Fruit fly (Drosophila melanogaster) whole organism, wandering third instar larva: ENCODE data around the gene CG13409.

Source experiments
- CG9705 ChIP-seq: fragments of 200-800 bp; sonication (Bioruptor generic); optimal IDR thresholded peaks from 2 replicates; lab custom pipeline; 2018; ENCODE audit warnings: missing biosample characterization, mild to moderate bottlenecking, missing genetic modification characterization
- CrebA ChIP-seq: fragments of 200-800 bp; sonication (Bioruptor generic); optimal IDR thresholded peaks from 2 replicates; lab custom pipeline; 2016; ENCODE audit warnings: missing biosample characterization, mild to moderate bottlenecking, missing genetic modification characterization, borderline replicate concordance
- Dfd ChIP-seq: fragments of >200 bp; optimal IDR thresholded peaks from 2 replicates; lab custom pipeline; 2017; ENCODE audit warnings: missing biosample characterization, missing genetic modification characterization
- Dif ChIP-seq: fragments of 200-275, 200-300 bp; sonication (Bioruptor generic); optimal IDR thresholded peaks from 2 replicates; lab custom pipeline; 2018; ENCODE audit warnings: missing biosample characterization, missing genetic modification characterization; ENCODE audit not compliant: partially characterized antibody
- GATAd ChIP-seq: sonication (Bioruptor generic); optimal IDR thresholded peaks from 2 replicates; lab custom pipeline; 2016; ENCODE audit warnings: missing biosample characterization, missing genetic modification characterization
- HLH106 ChIP-seq: fragments of 200-800 bp; optimal IDR thresholded peaks from 3 replicates; lab custom pipeline; 2019; ENCODE audit warnings: missing biosample characterization, mild to moderate bottlenecking, missing genetic modification characterization, moderate library complexity
- Hnf4 ChIP-seq: fragments of 200-800 bp; sonication (Bioruptor generic); optimal IDR thresholded peaks from 2 replicates; lab custom pipeline; 2016; ENCODE audit warnings: missing biosample characterization, mild to moderate bottlenecking, missing genetic modification characterization
- Hr78 ChIP-seq: fragments of >200 bp; optimal IDR thresholded peaks from 2 replicates; lab custom pipeline; 2017; ENCODE audit warnings: missing biosample characterization, missing genetic modification characterization
- Hr83 ChIP-seq: fragments of 200-300 bp; sonication (Bioruptor generic); optimal IDR thresholded peaks from 2 replicates; lab custom pipeline; 2016; ENCODE audit warnings: missing biosample characterization, mild to moderate bottlenecking, missing genetic modification characterization, moderate library complexity; ENCODE audit not compliant: poor library complexity, severe bottlenecking
- Jra ChIP-seq: sonication (Bioruptor generic); optimal IDR thresholded peaks from 2 replicates; lab custom pipeline; 2016; ENCODE audit warnings: missing biosample characterization, missing genetic modification characterization
- Mio ChIP-seq: sonication (Bioruptor generic); optimal IDR thresholded peaks from 2 replicates; lab custom pipeline; 2016; ENCODE audit warnings: missing biosample characterization, missing genetic modification characterization
- Myc ChIP-seq: fragments of >200 bp; optimal IDR thresholded peaks from 2 replicates; lab custom pipeline; 2017
- N ChIP-seq: fragments of >200 bp; optimal IDR thresholded peaks from 2 replicates; lab custom pipeline; 2018; ENCODE audit warnings: missing biosample characterization, missing external identifiers, missing genetic modification characterization
- OdsH ChIP-seq: fragments of 200-800 bp; sonication (Bioruptor generic); optimal IDR thresholded peaks from 2 replicates; lab custom pipeline; 2016; ENCODE audit warnings: missing biosample characterization, mild to moderate bottlenecking, missing genetic modification characterization
- Rel ChIP-seq, 2 experiments: fragments of 200-800 bp; sonication (Bioruptor generic) in 1 of 2; optimal IDR thresholded peaks; 2 replicates in 1 of 2; 3 replicates in 1 of 2; lab custom pipeline; 2016 to 2019; ENCODE audit warnings: mild to moderate bottlenecking in 2 of 2, missing biosample characterization in 2 of 2, missing genetic modification characterization in 2 of 2, moderate library complexity in 1 of 2
- Sp1 ChIP-seq: fragments of 200-800 bp; sonication (Bioruptor generic); optimal IDR thresholded peaks from 3 replicates; lab custom pipeline; 2019; ENCODE audit warnings: missing biosample characterization, mild to moderate bottlenecking, missing genetic modification characterization, moderate library complexity
- Vsx2 ChIP-seq: fragments of 200-300, 225-300 bp; sonication (Bioruptor generic); optimal IDR thresholded peaks from 2 replicates; lab custom pipeline; 2018; ENCODE audit warnings: missing biosample characterization, missing genetic modification characterization; ENCODE audit not compliant: partially characterized antibody
- br ChIP-seq: fragments of 200-800 bp; sonication (Bioruptor generic); optimal IDR thresholded peaks from 2 replicates; lab custom pipeline; 2016; ENCODE audit warnings: missing biosample characterization, missing genetic modification characterization
- brk ChIP-seq: fragments of 200-800 bp; sonication (Bioruptor generic); optimal IDR thresholded peaks from 2 replicates; lab custom pipeline; 2016; ENCODE audit warnings: missing biosample characterization, mild to moderate bottlenecking, missing genetic modification characterization
- dl ChIP-seq, 2 experiments: fragments of 175-275, 200-275 bp in 1 of 2; fragments of 200-275 bp in 1 of 2; sonication (Bioruptor generic); optimal IDR thresholded peaks; lab custom pipeline; 2018; ENCODE audit warnings: mild to moderate bottlenecking in 2 of 2, missing biosample characterization in 2 of 2, missing genetic modification characterization in 2 of 2, moderate library complexity in 2 of 2; ENCODE audit not compliant: partially characterized antibody in 2 of 2, insufficient read depth in 1 of 2
- dsf ChIP-seq: sonication (Bioruptor generic); optimal IDR thresholded peaks from 2 replicates; lab custom pipeline; 2016; ENCODE audit warnings: missing biosample characterization, missing genetic modification characterization, borderline replicate concordance
- ey ChIP-seq: fragments of 200-800 bp; sonication (Bioruptor generic); optimal IDR thresholded peaks from 2 replicates; lab custom pipeline; 2016; ENCODE audit warnings: missing biosample characterization, missing genetic modification characterization
- foxo ChIP-seq, 2 experiments: fragments of 200-800 bp; sonication (Bioruptor generic); optimal IDR thresholded peaks; 2 replicates in 1 of 2; 3 replicates in 1 of 2; lab custom pipeline; 2016 to 2017; ENCODE audit warnings: missing biosample characterization in 2 of 2, missing genetic modification characterization in 2 of 2
- fru ChIP-seq: fragments of 200-800 bp; sonication (Bioruptor generic); optimal IDR thresholded peaks from 3 replicates; lab custom pipeline; 2016; ENCODE audit warnings: missing biosample characterization, mild to moderate bottlenecking, missing genetic modification characterization
- jim ChIP-seq: fragments of 175-275, 200-325 bp; sonication (Bioruptor generic); optimal IDR thresholded peaks from 2 replicates; lab custom pipeline; 2016; ENCODE audit warnings: missing biosample characterization, mild to moderate bottlenecking, missing genetic modification characterization
- pan ChIP-seq: fragments of >200 bp; optimal IDR thresholded peaks from 2 replicates; lab custom pipeline; 2017
- psq ChIP-seq: fragments of 200-800 bp; sonication (Bioruptor generic); optimal IDR thresholded peaks from 3 replicates; lab custom pipeline; 2017; ENCODE audit warnings: missing biosample characterization, mild to moderate bottlenecking, missing genetic modification characterization, moderate library complexity
- rgr ChIP-seq: fragments of 200-800 bp; sonication (Bioruptor generic); optimal IDR thresholded peaks from 3 replicates; lab custom pipeline; 2016; ENCODE audit warnings: missing biosample characterization, mild to moderate bottlenecking, missing genetic modification characterization
- sage ChIP-seq: fragments of 200-800 bp; sonication (Bioruptor generic); optimal IDR thresholded peaks from 2 replicates; lab custom pipeline; 2016; ENCODE audit warnings: missing biosample characterization, mild to moderate bottlenecking, missing genetic modification characterization
- sv ChIP-seq: fragments of 200-800 bp; sonication (Bioruptor generic); optimal IDR thresholded peaks from 3 replicates; lab custom pipeline; 2016; ENCODE audit warnings: missing biosample characterization, missing genetic modification characterization
- usp ChIP-seq: fragments of >200 bp; optimal IDR thresholded peaks from 2 replicates; lab custom pipeline; 2017; ENCODE audit warnings: missing biosample characterization, missing genetic modification characterization
- woc ChIP-seq: sonication (Bioruptor generic); optimal IDR thresholded peaks from 2 replicates; lab custom pipeline; 2016; ENCODE audit warnings: missing biosample characterization, mild to moderate bottlenecking, missing genetic modification characterization

The CG13409 gene

DNA sequence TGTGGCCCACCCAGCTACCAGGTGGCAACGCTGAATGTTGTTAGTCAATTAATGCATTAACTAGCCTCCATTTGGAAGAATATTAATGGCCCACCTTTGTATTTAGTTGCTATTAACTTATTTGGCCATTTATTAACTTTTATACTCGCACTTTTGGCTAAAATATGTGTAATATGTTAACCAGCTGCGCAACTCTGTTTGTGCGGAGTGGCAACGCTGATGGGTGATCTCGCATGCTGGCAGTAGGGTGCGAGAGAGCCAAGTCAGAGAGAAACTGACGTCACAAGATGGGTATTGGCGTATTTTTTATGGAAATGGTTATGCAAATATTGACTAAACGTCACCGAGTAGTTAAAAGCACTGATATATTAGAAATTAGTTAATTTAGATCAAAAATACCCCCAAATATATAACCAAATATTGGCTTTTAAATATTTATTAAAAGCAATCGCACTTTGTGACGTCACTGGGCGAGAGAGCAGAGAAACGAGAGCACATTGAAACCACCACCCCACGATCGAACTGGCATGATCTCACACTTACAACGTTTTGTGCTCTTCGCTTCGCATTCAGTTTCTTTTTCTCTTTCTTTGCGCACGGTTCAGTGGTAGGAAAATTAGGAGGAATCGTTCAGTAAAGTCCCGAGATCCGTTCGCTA lies 10.1 kb upstream of the CG13409 start, which contains the start of gene how (continued):
- TF ChIP-seq usp (GFP tag; lab: Kevin White, UChicago) (no peak), Myc (peak; percentile 23), GATAd (GFP tag; lab: Kevin White, UChicago) (no peak)

DNA sequence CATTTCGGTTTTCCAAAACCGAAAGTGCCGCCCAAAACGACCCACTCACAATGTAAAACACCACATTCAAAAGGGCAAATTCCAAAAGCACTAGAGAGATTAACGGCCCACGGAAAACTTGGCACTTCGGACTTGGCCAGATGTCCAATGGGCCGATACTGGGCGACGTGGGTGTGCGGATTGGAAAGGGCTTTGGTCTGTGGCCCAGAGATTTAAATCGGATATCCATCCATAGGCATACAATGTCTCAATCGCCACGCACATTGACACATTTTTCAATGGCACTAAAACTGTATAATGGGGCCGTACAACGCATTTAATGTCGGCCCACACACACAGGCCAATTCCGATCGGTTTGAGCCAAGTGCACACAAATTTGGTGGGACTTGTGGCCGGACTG lies 8.7 kb upstream of the CG13409 start:
- TF ChIP-seq woc (GFP tag; lab: Kevin White, UChicago) (no peak), CrebA (GFP tag; lab: Kevin White, UChicago) (no peak)

DNA sequence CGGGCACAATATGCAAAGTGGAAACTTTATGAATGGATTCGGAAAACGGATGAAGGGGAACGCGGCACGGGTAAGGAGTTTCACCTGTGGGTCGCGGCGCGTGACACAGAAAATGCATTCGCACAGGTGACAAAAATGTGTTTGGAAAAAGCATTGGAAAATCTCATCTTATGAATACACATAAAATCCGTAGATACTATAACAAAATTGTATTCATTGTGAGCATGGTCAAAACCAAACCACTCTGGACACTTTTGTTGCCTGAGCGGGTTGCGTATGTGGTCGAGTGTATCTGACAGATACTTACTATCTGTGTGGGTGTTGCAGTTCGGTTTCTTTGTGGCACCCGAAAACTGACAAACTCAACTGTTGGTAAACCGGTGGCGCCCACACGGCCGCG lies 7.8 kb upstream of the CG13409 start:
- TF ChIP-seq ey (GFP tag; lab: Kevin White, UChicago) = peak; percentile 62
- no peak for TF ChIP-seq Vsx2 (GFP tag; lab: Kevin White, UChicago)
- no peak for TF ChIP-seq GATAd (GFP tag; lab: Kevin White, UChicago)
- no peak for TF ChIP-seq sv
- TF ChIP-seq HLH106 = peak; percentile 19
- no peak for TF ChIP-seq br (GFP tag; lab: Kevin White, UChicago)
- no peak for TF ChIP-seq usp (GFP tag; lab: Kevin White, UChicago)
- no peak for TF ChIP-seq dl (GFP tag; optimal IDR thresholded peaks at IDR 0.05; lab: Kevin White, UChicago; ENCODE audit: insufficient read depth in 1 of 2, partially characterized antibody in 2 of 2)
- TF ChIP-seq OdsH (GFP tag; lab: Kevin White, UChicago) = peak; percentile 61
- TF ChIP-seq jim (GFP tag; lab: Kevin White, UChicago) = no peak
- TF ChIP-seq pan (lab: Kevin White, UChicago) = no peak
- TF ChIP-seq Mio (GFP tag; lab: Kevin White, UChicago) = no peak
- peak; percentile 71 for TF ChIP-seq rgr (GFP tag; lab: Kevin White, UChicago)
- TF ChIP-seq sage (GFP tag; lab: Kevin White, UChicago) = no peak
- TF ChIP-seq Hr83 (GFP tag; lab: Kevin White, UChicago) = no peak
- no peak for TF ChIP-seq Dif (GFP tag; lab: Kevin White, UChicago)
- no peak for TF ChIP-seq N (GFP tag; lab: Kevin White, UChicago)
- no peak for TF ChIP-seq CrebA (GFP tag; lab: Kevin White, UChicago)
- TF ChIP-seq CG9705 (GFP tag; lab: Kevin White, UChicago) = no peak
- TF ChIP-seq Sp1 (GFP tag; lab: Kevin White, UChicago) = peak; percentile 10
- no peak for TF ChIP-seq dsf (GFP tag; lab: Kevin White, UChicago)
- TF ChIP-seq woc (GFP tag; lab: Kevin White, UChicago) = no peak
- TF ChIP-seq psq = peak; percentile 50
- TF ChIP-seq Hr78 (GFP tag; lab: Kevin White, UChicago) = no peak
- no peak for TF ChIP-seq Dfd
- no peak for TF ChIP-seq Hnf4
- no peak for TF ChIP-seq brk (GFP tag; lab: Kevin White, UChicago)
- TF ChIP-seq Jra = no peak

DNA sequence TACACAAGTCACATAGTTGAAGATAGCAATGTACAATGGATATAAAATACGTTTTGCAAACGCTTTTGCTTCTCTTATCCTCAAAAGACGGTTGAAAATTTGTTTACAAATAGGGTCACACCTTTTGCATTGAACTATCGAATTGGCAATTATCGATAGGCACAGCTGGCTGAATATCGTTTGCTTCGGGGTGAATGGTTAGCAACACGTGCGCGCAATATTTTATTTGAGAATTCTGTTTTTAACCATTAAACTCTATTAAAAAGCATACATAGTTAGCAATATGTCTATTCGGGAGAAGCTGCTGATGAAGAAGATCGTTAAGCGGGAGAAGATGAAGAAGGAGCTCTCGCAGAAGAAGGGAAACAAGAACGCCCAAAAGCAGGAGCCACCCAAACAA lies 3.9 kb upstream of the CG13409 start:
- TF ChIP-seq woc (GFP tag; lab: Kevin White, UChicago) (no peak), sv (no peak), dl (GFP tag; optimal IDR thresholded peaks at IDR 0.05; lab: Kevin White, UChicago; ENCODE audit: insufficient read depth in 1 of 2, partially characterized antibody in 2 of 2) (no peak), Rel (GFP tag; optimal IDR thresholded peaks at IDR 0.05; lab: Kevin White, UChicago) (no peak), Rel (tag; optimal IDR thresholded peaks at IDR 0.05; lab: Kevin White, UChicago) (peak; percentile 56), foxo (GFP tag; optimal IDR thresholded peaks at IDR 0.05; lab: Kevin White, UChicago) (no peak), Myc (peak; percentile 52), pan (lab: Kevin White, UChicago) (no peak), fru (GFP tag; lab: Kevin White, UChicago) (no peak), GATAd (GFP tag; lab: Kevin White, UChicago) (no peak)
